Fruit fly (Drosophila melanogaster) whole organism, pupa: Measurements from ENCODE around the gene CG31915.

Source experiments
- CG10348 ChIP-seq: fragments of 200-800 bp; sonication (Bioruptor generic); IDR thresholded peaks from 2 replicates; pipeline ENCODE4 v1.3.6; 2022; ENCODE audit warnings: missing biosample characterization, missing genetic modification characterization
- CG17806 ChIP-seq: fragments of 200-800 bp; sonication (Bioruptor generic); optimal IDR thresholded peaks from 2 replicates; lab custom pipeline; 2018; ENCODE audit warnings: missing biosample characterization, mild to moderate bottlenecking, missing genetic modification characterization, moderate library complexity
- CG32121 ChIP-seq: fragments of 200-800 bp; sonication (Bioruptor generic); IDR thresholded peaks from 2 replicates; pipeline ENCODE4 v1.3.6; 2022; ENCODE audit warnings: missing biosample characterization, missing genetic modification characterization
- CG4496 ChIP-seq: fragments of 200-800 bp; sonication (Bioruptor generic); IDR thresholded peaks from 3 replicates; pipeline ENCODE4 v1.3.6; 2022; ENCODE audit warnings: missing biosample characterization, missing genetic modification characterization
- Ets98B ChIP-seq: fragments of 200-800 bp; sonication (Bioruptor generic); IDR thresholded peaks from 2 replicates; pipeline ENCODE4 v1.3.6; 2022; ENCODE audit warnings: missing biosample characterization, missing genetic modification characterization
- Pif1B ChIP-seq: fragments of 200-800 bp; sonication (Bioruptor generic); optimal IDR thresholded peaks from 3 replicates; lab custom pipeline; 2016; ENCODE audit warnings: missing biosample characterization, missing genetic modification characterization
- fd96Ca ChIP-seq: fragments of 200-800 bp; sonication (Bioruptor generic); IDR thresholded peaks from 3 replicates; pipeline ENCODE4 v1.3.6; 2022; ENCODE audit warnings: missing biosample characterization, missing genetic modification characterization

dm6 chr2L:5502868-5503267 is 25.1 kb upstream of the CG31915 start:
- TF ChIP-seq CG4496: no peak
- TF ChIP-seq fd96Ca (GFP tag; lab: Robert Waterston, UW): no peak
- TF ChIP-seq CG32121 (GFP tag; lab: Robert Waterston, UW): no peak
- no peak for TF ChIP-seq CG10348 (GFP tag; lab: Robert Waterston, UW)
- no peak for TF ChIP-seq CG17806 (tag; lab: Kevin White, UChicago)
- TF ChIP-seq Ets98B: no peak
- TF ChIP-seq Pif1B (GFP tag; lab: Kevin White, UChicago): no peak
